Worm (Caenorhabditis elegans) whole organism, L4/young adult: Measurements from ENCODE around the gene dgat-2.
"Not testable (repeated sequence)": the region's sequence is repeated elsewhere in the genome, so short reads cannot be mapped to it uniquely, and the experiment has no call there.

ENCODE experiments used
- W03F9.2 ChIP-seq: fragments of 150-350 bp; optimal IDR thresholded peaks from 2 replicates; lab custom pipeline; 2014; ENCODE audit warnings: missing biosample characterization, missing genetic modification characterization
- dao-5 ChIP-seq: sonication (generic microtip); optimal IDR thresholded peaks from 2 replicates; lab custom pipeline; 2016; ENCODE audit warnings: missing genotype, missing genetic modification characterization, moderate library complexity, missing compliant biosample characterization
- him-1 ChIP-seq: sonication (generic microtip); optimal IDR thresholded peaks from 2 replicates; lab custom pipeline; 2016; ENCODE audit warnings: missing genotype, missing genetic modification reagents, missing genetic modification characterization, missing compliant biosample characterization

The dgat-2 gene

DNA sequence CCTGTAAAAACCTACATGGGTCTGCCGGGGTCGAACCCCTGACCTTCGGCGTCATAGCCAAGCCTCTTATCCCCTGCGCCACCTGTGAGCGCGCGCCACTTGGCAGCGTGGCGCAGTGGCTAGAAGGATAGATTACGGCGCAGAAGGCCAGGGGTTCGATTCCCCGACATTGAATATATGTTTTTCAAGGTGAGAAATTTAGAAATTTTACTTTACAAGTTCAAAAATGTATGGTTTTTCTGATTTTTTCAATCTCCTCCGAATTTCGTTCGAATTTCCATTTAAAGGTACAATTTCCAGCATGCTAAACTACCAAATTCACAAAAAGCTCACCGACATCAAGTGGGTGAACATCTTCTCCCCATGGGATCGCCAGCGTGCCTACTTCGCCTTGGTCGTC is at the start of gene dgat-2:
Gene dgat-2 (plus strand): TSS at position 301 of the 400 bp plus-strand sequence.
- no peak for TF ChIP-seq W03F9.2 (tag; lab: Kevin White, UChicago)
- TF ChIP-seq dao-5 (tag; lab: Kevin White, UChicago), result no peak
- TF ChIP-seq him-1 (tag; lab: Kevin White, UChicago), result no peak

DNA sequence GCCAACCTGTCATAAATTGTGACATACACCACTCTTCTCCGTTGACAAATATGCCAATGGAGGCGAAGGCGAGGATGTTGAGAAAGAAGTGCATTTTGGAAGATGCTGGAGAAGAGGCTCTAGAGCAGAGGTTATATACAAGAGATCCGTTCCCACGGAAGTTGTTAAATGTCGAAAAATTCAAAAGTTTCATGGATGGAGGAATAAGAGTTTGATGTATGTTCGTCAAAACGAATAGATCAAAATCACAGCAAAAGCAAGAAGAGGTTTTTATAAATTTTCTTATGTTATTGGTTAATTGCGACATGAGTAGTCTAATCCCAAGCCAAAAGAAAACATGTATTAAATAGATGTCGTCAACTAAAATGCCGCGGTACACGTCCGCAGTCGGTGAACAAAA is 49.6 kb upstream of the dgat-2 start, which contains the start of gene Y6G8.15:
Gene Y6G8.15 (minus strand): TSS at position 101 of the 400 bp plus-strand sequence.
- TF ChIP-seq W03F9.2, him-1, dao-5 (tag; lab: Kevin White, UChicago): not testable (repeated sequence)

DNA sequence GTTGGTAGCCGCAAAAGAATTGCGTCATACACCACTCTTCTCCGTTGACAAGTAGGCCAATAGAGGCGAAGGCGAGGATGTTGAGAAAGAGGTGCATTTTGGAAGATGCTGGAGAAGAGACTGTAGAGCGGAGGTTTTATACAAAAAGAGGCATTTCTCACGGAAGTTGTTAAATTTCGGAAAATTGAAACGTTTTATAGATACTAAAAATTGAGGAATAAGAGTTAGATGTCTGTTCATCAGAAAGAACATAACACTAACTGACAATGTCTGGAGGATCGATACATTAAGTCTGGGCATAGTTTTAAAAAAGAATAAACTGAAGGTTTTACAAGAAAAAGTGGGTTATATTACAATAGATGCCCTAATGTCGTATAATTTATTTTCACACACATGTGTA is 45.9 kb upstream of the dgat-2 start, which contains the start of gene Y6G8.14:
Gene Y6G8.14 (minus strand): TSS at position 101 of the 400 bp plus-strand sequence.
- TF ChIP-seq W03F9.2 (tag; lab: Kevin White, UChicago), result no peak
- no peak for TF ChIP-seq dao-5 (tag; lab: Kevin White, UChicago)
- TF ChIP-seq him-1 (tag; lab: Kevin White, UChicago), result no peak

DNA sequence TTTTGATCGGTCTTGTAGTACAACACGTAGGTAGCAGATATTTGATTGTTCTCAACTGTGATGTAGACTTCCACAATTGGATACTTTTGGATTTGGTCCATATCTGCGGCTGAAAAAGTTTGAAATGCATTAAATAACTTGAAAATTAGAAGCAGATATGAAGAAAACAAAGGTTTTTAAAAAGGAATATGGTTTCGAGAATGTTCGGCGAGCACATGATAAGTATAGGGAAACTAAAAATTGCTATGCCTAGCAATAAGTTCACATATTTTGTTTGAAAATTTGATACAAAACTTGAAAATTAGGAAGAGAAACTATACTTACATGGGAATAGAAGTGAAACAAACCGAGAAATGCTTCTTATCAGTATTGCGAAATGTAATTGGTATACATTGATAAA is 44.5 kb upstream of the dgat-2 start, which contains the start of gene Y6G8.5:
Gene Y6G8.5 (minus strand): TSS at position 101 of the 400 bp plus-strand sequence.
- no peak for TF ChIP-seq W03F9.2 (tag; lab: Kevin White, UChicago)
- no peak for TF ChIP-seq him-1 (tag; lab: Kevin White, UChicago)
- no peak for TF ChIP-seq dao-5 (tag; lab: Kevin White, UChicago)

DNA sequence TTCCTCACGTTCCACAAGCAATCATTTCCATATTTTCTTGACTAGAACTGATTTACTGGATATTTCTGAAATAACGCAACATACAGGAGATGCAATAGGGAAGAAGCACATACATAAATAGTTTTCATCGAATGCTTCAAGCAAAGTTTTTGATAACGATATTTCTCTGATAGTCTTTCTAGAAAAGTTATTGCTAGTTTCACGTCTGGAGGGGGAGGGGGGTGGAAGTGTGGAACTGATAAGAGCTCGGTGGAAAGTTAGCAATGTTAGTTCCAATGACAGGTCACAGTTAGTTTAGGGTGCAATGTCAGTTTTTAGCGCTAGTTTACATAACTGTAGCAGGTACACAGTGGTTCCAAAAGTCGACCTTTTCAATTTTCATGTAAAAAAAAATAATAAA is 43.3 kb upstream of the dgat-2 start, which contains the start of gene Y6G8.6:
Gene Y6G8.6 (minus strand): TSS at position 98 of the 400 bp plus-strand sequence.
- no peak for TF ChIP-seq dao-5 (tag; lab: Kevin White, UChicago)
- TF ChIP-seq him-1 (tag; lab: Kevin White, UChicago), result no peak
- TF ChIP-seq W03F9.2 (tag; lab: Kevin White, UChicago), result no peak

DNA sequence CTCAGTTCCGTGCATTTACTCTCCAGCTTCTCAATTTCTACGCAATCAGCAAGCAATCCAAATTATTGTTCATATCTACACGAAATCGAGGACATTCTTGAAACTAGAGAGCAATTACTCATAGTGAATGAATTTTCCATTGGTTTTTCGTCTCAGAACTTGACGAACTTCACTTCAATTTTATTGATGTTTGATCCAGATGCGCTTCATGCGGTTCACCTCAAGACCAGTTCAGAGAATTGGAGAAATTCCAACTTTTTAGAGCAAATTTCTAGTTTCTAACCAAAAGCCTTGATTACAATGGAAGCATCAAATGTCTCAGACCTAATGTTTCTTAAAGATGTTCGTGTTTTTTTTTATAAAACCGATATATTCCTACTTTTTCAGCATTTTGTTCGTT is 39.8 kb upstream of the dgat-2 start, which contains the start of gene Y6G8.8:
Gene Y6G8.8 (plus strand): TSS at position 301 of the 400 bp plus-strand sequence.
- TF ChIP-seq dao-5 (tag; lab: Kevin White, UChicago), result no peak
- TF ChIP-seq him-1 (tag; lab: Kevin White, UChicago), result no peak
- no peak for TF ChIP-seq W03F9.2 (tag; lab: Kevin White, UChicago)

DNA sequence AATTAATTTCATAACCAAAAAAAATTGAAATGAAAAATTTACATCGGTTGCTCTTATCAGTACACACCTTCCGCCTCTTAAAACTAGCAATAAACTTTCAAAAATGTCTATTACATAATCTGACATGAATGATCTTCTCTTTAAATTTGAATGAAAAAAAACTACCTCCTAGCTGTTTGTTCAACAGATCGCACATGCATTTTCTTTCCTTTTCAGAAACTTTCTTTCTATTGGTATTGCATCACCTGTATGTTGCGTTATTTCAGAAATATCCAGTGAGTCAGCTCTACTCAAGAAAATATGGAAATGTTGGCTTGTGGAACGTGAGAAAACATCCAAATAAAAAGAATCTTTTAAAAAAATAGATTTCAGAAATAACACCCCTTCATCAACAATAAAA is 36.9 kb upstream of the dgat-2 start, which contains the start of gene F57G4.1:
Gene F57G4.1 (plus strand): TSS at position 301 of the 400 bp plus-strand sequence.
- TF ChIP-seq dao-5 (tag; lab: Kevin White, UChicago) (no peak), him-1 (tag; lab: Kevin White, UChicago) (no peak), W03F9.2 (tag; lab: Kevin White, UChicago) (no peak)

DNA sequence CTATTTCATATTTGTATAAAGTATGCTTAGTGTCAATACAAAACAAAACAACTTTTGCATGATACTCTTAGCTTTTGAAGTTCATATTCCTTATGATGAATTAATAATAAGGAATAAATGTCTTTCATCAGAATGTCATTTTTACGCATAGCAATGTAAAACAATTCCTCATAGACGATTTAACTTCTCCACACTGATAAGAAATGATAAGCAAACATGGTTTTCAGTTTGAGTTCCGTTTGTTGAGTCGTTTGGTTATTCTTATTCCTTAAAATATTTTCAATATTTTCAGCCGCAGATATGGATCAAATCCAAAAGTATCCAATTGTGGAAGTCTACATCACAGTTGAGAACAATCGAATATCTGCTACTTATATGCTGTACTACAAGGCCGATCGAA is 35.2 kb upstream of the dgat-2 start, which contains the start of gene F57G4.11:
Gene F57G4.11 (plus strand): TSS at position 301 of the 400 bp plus-strand sequence.
- no peak for TF ChIP-seq W03F9.2 (tag; lab: Kevin White, UChicago)

DNA sequence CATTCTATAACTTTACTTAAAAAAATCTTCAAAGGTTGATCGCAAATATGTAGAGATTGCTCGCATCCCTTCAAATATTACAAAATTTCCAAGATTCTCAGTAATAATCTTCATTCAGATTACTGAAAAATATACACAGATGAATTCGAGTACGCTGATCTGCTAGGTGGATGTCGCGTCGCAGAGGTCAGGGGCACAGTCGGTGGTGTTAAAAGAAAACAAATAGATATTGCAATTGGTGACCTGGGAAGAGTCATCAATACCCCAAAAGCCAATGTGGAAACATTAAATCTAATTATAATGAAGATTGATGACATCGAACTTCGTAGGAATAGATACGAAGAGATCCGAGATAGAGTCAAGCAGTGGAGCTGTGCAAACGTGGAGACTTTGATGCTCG is 31.5 kb upstream of the dgat-2 start, which contains the start of gene F57G4.10:
Gene F57G4.10 (plus strand): TSS at position 301 of the 400 bp plus-strand sequence.
- TF ChIP-seq dao-5 (tag; lab: Kevin White, UChicago) (no peak), W03F9.2 (tag; lab: Kevin White, UChicago) (no peak), him-1 (tag; lab: Kevin White, UChicago) (no peak)

DNA sequence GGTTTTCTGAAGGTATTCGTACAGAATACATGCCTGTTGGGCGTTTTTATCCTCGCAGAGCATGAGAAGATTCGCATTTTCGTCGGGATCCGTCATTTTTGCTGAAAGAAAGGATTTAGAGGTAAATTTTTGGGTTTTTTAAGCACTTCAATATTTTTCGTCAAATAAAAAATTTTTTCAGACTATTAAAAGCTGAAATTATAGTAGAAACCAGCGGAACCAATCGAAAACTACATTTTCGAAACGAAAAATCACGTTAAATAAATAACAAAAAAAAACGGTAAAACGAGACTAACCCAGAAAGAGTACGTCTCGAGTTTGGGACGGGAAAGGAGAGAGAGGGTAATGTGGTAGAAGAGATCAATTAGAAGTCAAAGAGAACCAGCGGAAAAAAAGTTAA is 9.7 kb upstream of the dgat-2 start, which contains the start of gene fbxa-192:
Gene fbxa-192 (minus strand): TSS at position 101 of the 400 bp plus-strand sequence.
- no peak for TF ChIP-seq W03F9.2 (tag; lab: Kevin White, UChicago)
- no peak for TF ChIP-seq dao-5 (tag; lab: Kevin White, UChicago)
- no peak for TF ChIP-seq him-1 (tag; lab: Kevin White, UChicago)

DNA sequence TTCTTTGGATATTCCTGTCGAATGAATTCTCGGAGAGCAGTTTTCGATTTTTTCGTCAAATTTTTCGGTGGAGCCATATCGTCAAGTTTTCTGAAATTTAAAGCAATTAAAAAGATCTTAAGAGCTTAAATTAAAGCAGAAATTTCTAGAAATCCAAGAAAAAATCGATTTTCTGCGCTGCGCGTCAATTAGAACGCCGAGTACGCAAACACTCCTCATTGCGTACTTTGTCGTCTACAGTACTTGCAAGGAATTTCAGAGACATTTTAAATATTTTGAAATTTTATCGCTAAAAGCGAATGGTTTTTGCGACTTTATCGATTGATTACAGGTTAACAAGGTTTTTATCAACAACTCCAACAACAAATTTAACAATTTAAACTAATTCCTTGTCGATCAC is 4.9 kb upstream of the dgat-2 start:
- no peak for TF ChIP-seq him-1 (tag; lab: Kevin White, UChicago)
- TF ChIP-seq W03F9.2 (tag; lab: Kevin White, UChicago), result no peak
- TF ChIP-seq dao-5 (tag; lab: Kevin White, UChicago), result no peak

DNA sequence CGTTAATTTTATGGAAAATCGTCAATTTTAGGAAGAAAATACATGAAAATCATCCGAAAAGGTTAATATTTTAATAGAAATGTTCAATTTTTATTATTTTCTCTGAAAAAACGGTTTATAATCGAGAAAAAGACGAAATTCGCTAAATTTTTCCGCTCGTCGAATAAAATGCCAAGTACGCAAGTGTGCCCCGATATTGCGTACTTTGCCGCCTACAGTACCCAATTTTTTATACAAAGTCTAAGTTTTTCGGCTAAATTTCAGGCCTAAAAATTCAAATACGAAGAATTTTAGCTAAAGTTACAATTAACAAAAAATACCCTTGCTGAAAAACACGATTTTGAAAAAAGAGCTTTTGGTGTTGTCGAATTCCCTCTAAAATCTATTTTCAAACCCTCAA is 1.3 kb upstream of the dgat-2 start:
- TF ChIP-seq W03F9.2 (tag; lab: Kevin White, UChicago) (no peak), dao-5 (tag; lab: Kevin White, UChicago) (no peak), him-1 (tag; lab: Kevin White, UChicago) (no peak)

DNA sequence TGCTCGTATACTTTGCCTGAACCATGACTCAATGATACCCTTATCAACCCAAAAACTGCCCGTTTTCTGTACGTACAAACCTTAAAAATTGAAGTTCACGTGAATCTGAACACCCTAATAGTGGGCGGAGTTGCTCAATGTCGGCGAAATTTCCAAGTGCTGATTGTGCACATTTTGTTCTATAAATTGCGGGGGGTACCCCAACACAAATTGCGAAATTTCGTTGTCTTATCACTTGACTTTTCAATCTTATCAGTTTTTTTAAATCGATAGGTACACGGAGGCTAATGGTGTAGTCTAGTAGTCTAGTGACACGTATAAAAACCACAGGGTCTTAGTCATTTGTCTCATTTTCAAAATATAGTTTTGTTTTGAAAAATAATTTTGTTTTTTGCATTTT is 875 bp upstream of the dgat-2 start, which contains the start of gene fbxa-108:
Gene fbxa-108 (minus strand): TSS at position 158 of the 400 bp plus-strand sequence.
- TF ChIP-seq him-1 (tag; lab: Kevin White, UChicago), result no peak

DNA sequence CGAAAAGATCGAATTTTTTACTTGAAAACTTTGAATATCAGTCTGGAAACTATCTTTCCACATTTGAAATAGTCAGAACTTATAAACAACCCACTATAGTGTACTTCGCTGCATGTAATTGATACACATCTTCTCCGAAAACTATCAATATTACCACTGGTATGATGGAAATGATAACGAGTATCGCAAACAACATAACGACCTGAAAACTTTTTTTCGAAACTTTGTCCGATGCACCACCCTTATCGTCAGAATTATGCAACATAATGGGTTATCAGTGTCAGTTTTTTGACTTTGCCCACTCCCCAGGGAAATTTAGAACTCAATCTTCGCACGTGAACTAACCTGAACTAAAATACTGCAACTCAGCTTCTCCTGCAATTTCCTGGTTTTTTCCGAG is 2.2 kb downstream of the dgat-2 start:
- TF ChIP-seq him-1 (tag; lab: Kevin White, UChicago) (no peak), W03F9.2 (tag; lab: Kevin White, UChicago) (no peak), dao-5 (tag; lab: Kevin White, UChicago) (no peak)
